Worm (Caenorhabditis elegans): ENCODE measurements around the gene ttr-6.

- TF ChIP-seq B0310.2 (tag; optimal IDR thresholded peaks at IDR 0.05) = no peak
- TF ChIP-seq pes-1 (GFP tag; IDR thresholded peaks at IDR 0.05) = no peak
- no peak for TF ChIP-seq ama-1 (optimal IDR thresholded peaks at IDR 0.05)
- TF ChIP-seq tbx-11 (GFP tag; IDR thresholded peaks at IDR 0.05) = no peak
- no peak for TF ChIP-seq tra-4 (tag; optimal IDR thresholded peaks at IDR 0.05)
- no peak for TF ChIP-seq ceh-13 (GFP tag; optimal IDR thresholded peaks at IDR 0.05)
- TF ChIP-seq flt-1 (GFP tag; IDR thresholded peaks at IDR 0.05) = no peak
- no peak for TF ChIP-seq aly-1 (tag; optimal IDR thresholded peaks at IDR 0.05)
- no peak for TF ChIP-seq hmg-4 (GFP tag; optimal IDR thresholded peaks at IDR 0.05)
- TF ChIP-seq hmbx-1 (tag; optimal IDR thresholded peaks at IDR 0.05) = no peak
These were observed 13.5 kb downstream of the ttr-6 start for ce11 chrX:6583385-6583784.
